Worm (Caenorhabditis elegans) whole organism, L4/young adult: ENCODE data around the gene xtr-1.

Experiments
- W03F9.2 ChIP-seq: fragments of 150-350 bp; optimal IDR thresholded peaks from 2 replicates; lab custom pipeline; 2014; ENCODE audit warnings: missing biosample characterization, missing genetic modification characterization
- dao-5 ChIP-seq: sonication (generic microtip); optimal IDR thresholded peaks from 2 replicates; lab custom pipeline; 2016; ENCODE audit warnings: missing genotype, missing genetic modification characterization, moderate library complexity, missing compliant biosample characterization
- him-1 ChIP-seq: sonication (generic microtip); optimal IDR thresholded peaks from 2 replicates; lab custom pipeline; 2016; ENCODE audit warnings: missing genotype, missing genetic modification reagents, missing genetic modification characterization, missing compliant biosample characterization

DNA sequence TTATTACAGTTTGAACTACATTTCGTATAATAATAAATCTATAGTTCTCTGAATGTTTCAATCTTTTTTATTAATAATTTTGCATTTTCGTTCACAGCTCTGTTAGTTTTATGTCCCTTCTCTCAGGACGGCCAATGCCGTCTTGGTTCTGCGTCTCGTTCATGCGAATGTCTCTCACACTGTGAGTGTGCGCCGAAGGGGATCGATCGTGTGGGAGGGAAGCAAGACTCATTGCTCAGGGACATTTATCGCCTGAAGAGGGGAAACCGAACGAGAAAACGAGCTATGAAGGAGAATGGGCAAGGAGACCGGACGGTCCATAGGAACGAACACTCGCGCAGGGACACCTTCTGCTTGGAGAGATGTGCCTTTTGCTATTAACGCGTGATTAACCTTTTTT, 46.4 kb downstream of the xtr-1 start:
- TF ChIP-seq W03F9.2 (tag; lab: Kevin White, UChicago) (no peak), dao-5 (no peak), him-1 (no peak)
